Fruit fly (Drosophila melanogaster) whole organism, prepupa: Measurements from ENCODE around the gene CG7024.
A peak's percentile ranks its signal among the peaks of the same experiment; 100 is the strongest.

Experiments
- Blimp-1 ChIP-seq: fragments of 200-800 bp; sonication (Bioruptor generic); optimal IDR thresholded peaks from 3 replicates; lab custom pipeline; 2017; ENCODE audit warnings: missing biosample characterization, missing genetic modification characterization, mild to moderate bottlenecking, moderate library complexity, missing genetic modification reagents
- CG10669 ChIP-seq: fragments of 200-800 bp; sonication (Bioruptor generic); optimal IDR thresholded peaks from 3 replicates; lab custom pipeline; 2018; ENCODE audit warnings: missing biosample characterization, mild to moderate bottlenecking, missing genetic modification characterization, moderate library complexity
- CG11294 ChIP-seq: fragments of 200-800 bp; sonication (Bioruptor generic); IDR thresholded peaks from 2 replicates; pipeline ENCODE4 v1.3.6; 2022; ENCODE audit warnings: missing biosample characterization, missing genetic modification characterization
- CG11762 ChIP-seq: fragments of 200-800 bp; sonication (Bioruptor generic); optimal IDR thresholded peaks from 3 replicates; lab custom pipeline; 2016; ENCODE audit warnings: missing biosample characterization, missing genetic modification characterization; ENCODE audit not compliant: insufficient read depth
- CG11902 ChIP-seq: fragments of 200-800 bp; sonication (Bioruptor generic); optimal IDR thresholded peaks from 3 replicates; lab custom pipeline; 2016; ENCODE audit warnings: missing biosample characterization, missing genetic modification characterization
- CG15336 ChIP-seq: fragments of 200-800 bp; sonication (Bioruptor generic); IDR thresholded peaks from 2 replicates; pipeline ENCODE4 v1.3.6; 2022; ENCODE audit warnings: missing biosample characterization, missing genetic modification characterization
- CG16779 ChIP-seq: fragments of 200-800 bp; sonication (Bioruptor generic); optimal IDR thresholded peaks from 3 replicates; lab custom pipeline; 2017; ENCODE audit warnings: missing biosample characterization, mild to moderate bottlenecking, missing genetic modification characterization
- CG31627 ChIP-seq: fragments of 200-800 bp; sonication (Bioruptor generic); optimal IDR thresholded peaks from 3 replicates; lab custom pipeline; 2016; ENCODE audit warnings: missing biosample characterization, missing genetic modification characterization
- CG32006 ChIP-seq: fragments of 200-800 bp; sonication (Bioruptor generic); optimal IDR thresholded peaks from 3 replicates; lab custom pipeline; 2017; ENCODE audit warnings: missing biosample characterization, mild to moderate bottlenecking, missing genetic modification characterization
- CG34406 ChIP-seq: fragments of 200-800 bp; sonication (Bioruptor generic); optimal IDR thresholded peaks from 3 replicates; lab custom pipeline; 2016; ENCODE audit warnings: missing biosample characterization, missing genetic modification characterization
- CG3919 ChIP-seq: fragments of 200-800 bp; sonication (Bioruptor generic); optimal IDR thresholded peaks from 3 replicates; lab custom pipeline; 2016; ENCODE audit warnings: missing biosample characterization, missing genetic modification characterization
- CG6163 ChIP-seq: fragments of 200-800 bp; sonication (Bioruptor generic); IDR thresholded peaks from 3 replicates; pipeline ENCODE4 v1.3.6; 2022; ENCODE audit warnings: missing biosample characterization, missing genetic modification characterization
- CG6276 ChIP-seq: fragments of 200-800 bp; sonication (Bioruptor generic); optimal IDR thresholded peaks from 2 replicates; lab custom pipeline; 2017; ENCODE audit warnings: missing biosample characterization, mild to moderate bottlenecking, missing genetic modification characterization
- CG6792 ChIP-seq: fragments of 200-800 bp; sonication (Bioruptor generic); optimal IDR thresholded peaks from 3 replicates; lab custom pipeline; 2016; ENCODE audit warnings: missing biosample characterization, missing genetic modification characterization
- CG6808 ChIP-seq: fragments of 200-800 bp; sonication (Bioruptor generic); optimal IDR thresholded peaks from 3 replicates; lab custom pipeline; 2017; ENCODE audit warnings: missing biosample characterization, missing genetic modification characterization, mild to moderate bottlenecking, moderate library complexity, missing genetic modification reagents
- CG6854 ChIP-seq: fragments of 200-800 bp; sonication (Bioruptor generic); optimal IDR thresholded peaks from 2 replicates; lab custom pipeline; 2017; ENCODE audit warnings: missing biosample characterization, mild to moderate bottlenecking, missing genetic modification characterization
- CG7368 ChIP-seq: fragments of 200-800 bp; sonication (Bioruptor generic); optimal IDR thresholded peaks from 3 replicates; lab custom pipeline; 2016; ENCODE audit warnings: missing biosample characterization, missing genetic modification characterization
- CG8119 ChIP-seq: fragments of 200-800 bp; sonication (Bioruptor generic); IDR thresholded peaks from 3 replicates; pipeline ENCODE4 v1.3.6; 2022; ENCODE audit warnings: missing biosample characterization, missing genetic modification characterization
- CG8319 ChIP-seq: fragments of 200-800 bp; sonication (Bioruptor generic); optimal IDR thresholded peaks from 3 replicates; lab custom pipeline; 2016; ENCODE audit warnings: missing biosample characterization, missing genetic modification characterization
- CG8632 ChIP-seq: fragments of 200-800 bp; sonication (Bioruptor generic); optimal IDR thresholded peaks from 3 replicates; lab custom pipeline; 2016; ENCODE audit warnings: missing biosample characterization, missing genetic modification characterization
- CG9139 ChIP-seq: fragments of 200-800 bp; sonication (Bioruptor generic); optimal IDR thresholded peaks from 3 replicates; lab custom pipeline; 2017; ENCODE audit warnings: missing biosample characterization, mild to moderate bottlenecking, missing genetic modification characterization
- Eip78C ChIP-seq: fragments of 200-800 bp; sonication (Bioruptor generic); peaks from one replicate; lab custom pipeline; 2016; ENCODE audit warnings: missing biosample characterization, missing genetic modification characterization
- Eip93F ChIP-seq: fragments of 200-800 bp; sonication (Bioruptor generic); optimal IDR thresholded peaks from 2 replicates; lab custom pipeline; 2016; ENCODE audit warnings: missing biosample characterization, mild to moderate bottlenecking, missing genetic modification characterization
- Ets21C ChIP-seq: fragments of 200-800 bp; sonication (Bioruptor generic); optimal IDR thresholded peaks from 3 replicates; lab custom pipeline; 2016; ENCODE audit warnings: missing biosample characterization, missing genetic modification characterization
- Ets96B ChIP-seq: fragments of 200-800 bp; optimal IDR thresholded peaks from 2 replicates; lab custom pipeline; 2019; ENCODE audit warnings: missing biosample characterization, mild to moderate bottlenecking, missing genetic modification characterization, moderate library complexity
- Gug ChIP-seq: fragments of 200-800 bp; sonication (Bioruptor generic); IDR thresholded peaks from 2 replicates; pipeline ENCODE4 v1.3.6; 2022; ENCODE audit warnings: missing biosample characterization, missing genetic modification characterization
- Hr38 ChIP-seq: sonication (Bioruptor generic); optimal IDR thresholded peaks from 2 replicates; lab custom pipeline; 2016; ENCODE audit warnings: missing biosample characterization, missing genetic modification characterization
- Hr39 ChIP-seq: fragments of 200-800 bp; sonication (Bioruptor generic); optimal IDR thresholded peaks from 2 replicates; lab custom pipeline; 2016; ENCODE audit warnings: missing biosample characterization, missing genetic modification characterization
- Hr4 ChIP-seq: fragments of 200-800 bp; sonication (Bioruptor generic); optimal IDR thresholded peaks from 3 replicates; lab custom pipeline; 2016; ENCODE audit warnings: missing biosample characterization, missing genetic modification characterization
- Lpt ChIP-seq: fragments of 200-800 bp; sonication (Bioruptor generic); optimal IDR thresholded peaks from 3 replicates; lab custom pipeline; 2016; ENCODE audit warnings: missing biosample characterization, missing genetic modification characterization
- Met ChIP-seq: fragments of 200-800 bp; sonication (Bioruptor generic); optimal IDR thresholded peaks from 3 replicates; lab custom pipeline; 2016; ENCODE audit warnings: missing biosample characterization, missing genetic modification characterization
- OdsH ChIP-seq: fragments of 200-800 bp; sonication (Bioruptor generic); optimal IDR thresholded peaks from 3 replicates; lab custom pipeline; 2016; ENCODE audit warnings: missing biosample characterization, missing genetic modification characterization
- Smox ChIP-seq: fragments of 200-800 bp; sonication (Bioruptor generic); optimal IDR thresholded peaks from 3 replicates; lab custom pipeline; 2016; ENCODE audit warnings: missing biosample characterization, missing genetic modification characterization
- Sox102F ChIP-seq: fragments of 200-800 bp; sonication (Bioruptor generic); optimal IDR thresholded peaks from 2 replicates; lab custom pipeline; 2016; ENCODE audit warnings: missing biosample characterization, mild to moderate bottlenecking, missing genetic modification characterization
- Sox14 ChIP-seq: fragments of 200-800 bp; sonication (Bioruptor generic); optimal IDR thresholded peaks from 3 replicates; lab custom pipeline; 2016; ENCODE audit warnings: missing biosample characterization, missing genetic modification characterization
- Sox15 ChIP-seq: fragments of 200-800 bp; sonication (Bioruptor generic); optimal IDR thresholded peaks from 3 replicates; lab custom pipeline; 2016; ENCODE audit warnings: missing biosample characterization, missing genetic modification characterization
- acj6 ChIP-seq: fragments of 200-800 bp; sonication (Bioruptor generic); optimal IDR thresholded peaks from 3 replicates; lab custom pipeline; 2016; ENCODE audit warnings: missing biosample characterization, missing genetic modification characterization
- eg ChIP-seq: fragments of 200-800 bp; sonication (Bioruptor generic); IDR thresholded peaks from 3 replicates; pipeline ENCODE4 v1.3.6; 2022; ENCODE audit warnings: missing biosample characterization, missing genetic modification characterization
- esn ChIP-seq: fragments of 200-800 bp; sonication (Bioruptor generic); optimal IDR thresholded peaks from 2 replicates; lab custom pipeline; 2016; ENCODE audit warnings: missing biosample characterization, mild to moderate bottlenecking, missing genetic modification characterization, moderate library complexity
- fd59A ChIP-seq: fragments of 200-800 bp; sonication (Bioruptor generic); optimal IDR thresholded peaks from 2 replicates; lab custom pipeline; 2017; ENCODE audit warnings: missing biosample characterization, mild to moderate bottlenecking, missing genetic modification characterization, missing genetic modification reagents
- fd85E ChIP-seq: fragments of 200-800 bp; sonication (Bioruptor generic); optimal IDR thresholded peaks from 3 replicates; lab custom pipeline; 2016; ENCODE audit warnings: missing biosample characterization, missing genetic modification characterization
- lz ChIP-seq: fragments of 200-800 bp; sonication (Bioruptor generic); optimal IDR thresholded peaks from 3 replicates; lab custom pipeline; 2016; ENCODE audit warnings: missing biosample characterization, missing genetic modification characterization
- net ChIP-seq: fragments of 200-800 bp; sonication (Bioruptor generic); optimal IDR thresholded peaks from 3 replicates; lab custom pipeline; 2016; ENCODE audit warnings: missing biosample characterization, missing genetic modification characterization
- pdm3 ChIP-seq: fragments of 200-800 bp; sonication (Bioruptor generic); optimal IDR thresholded peaks from 3 replicates; lab custom pipeline; 2016; ENCODE audit warnings: missing biosample characterization, missing genetic modification characterization
- spab ChIP-seq: fragments of 200-800 bp; sonication (Bioruptor generic); optimal IDR thresholded peaks from 2 replicates; lab custom pipeline; 2017; ENCODE audit warnings: missing biosample characterization, mild to moderate bottlenecking, missing genetic modification characterization, missing genetic modification reagents
- ss ChIP-seq, 2 experiments: fragments of 200-800 bp; sonication (Bioruptor generic); optimal IDR thresholded peaks; 2 replicates in 1 of 2; 3 replicates in 1 of 2; lab custom pipeline; 2017 to 2018; ENCODE audit warnings: mild to moderate bottlenecking in 2 of 2, missing biosample characterization in 2 of 2, missing genetic modification characterization in 2 of 2, moderate library complexity in 1 of 2
- svp ChIP-seq: fragments of 200-800 bp; sonication (Bioruptor generic); peaks from one replicate; lab custom pipeline; 2016; ENCODE audit warnings: missing biosample characterization, missing genetic modification characterization
- topi ChIP-seq: fragments of 200-800 bp; sonication (Bioruptor generic); optimal IDR thresholded peaks from 3 replicates; lab custom pipeline; 2016; ENCODE audit warnings: missing biosample characterization, missing genetic modification characterization
- vri ChIP-seq: fragments of 200-800 bp; sonication (Bioruptor generic); optimal IDR thresholded peaks from 3 replicates; lab custom pipeline; 2016; ENCODE audit warnings: missing biosample characterization, mild to moderate bottlenecking, missing genetic modification characterization

The CG7024 gene

DNA sequence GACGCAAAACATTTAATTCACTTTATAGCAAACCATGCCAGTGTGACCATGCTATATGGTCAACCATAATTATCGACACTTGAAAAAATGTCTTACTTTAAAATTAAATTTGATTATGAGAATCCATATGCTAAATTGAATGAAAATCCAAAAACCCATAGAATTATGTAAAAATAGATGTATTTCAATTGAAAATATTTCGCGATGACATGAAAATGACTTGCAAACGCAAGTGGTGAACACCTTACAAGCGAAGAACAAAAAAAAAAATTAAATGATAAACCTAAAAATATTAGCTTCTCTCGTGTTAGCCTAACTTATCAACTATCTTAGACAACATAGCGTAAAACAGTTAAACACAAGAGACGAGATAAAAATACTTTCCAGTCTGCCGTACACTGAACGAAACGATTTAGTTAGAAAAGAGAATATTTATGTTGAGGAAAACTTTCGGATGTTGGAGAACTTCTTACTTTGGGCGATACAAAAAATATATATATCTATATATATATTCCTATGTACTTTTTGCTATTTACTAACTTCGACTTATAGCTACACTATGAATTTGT is 25.2 kb upstream of the CG7024 start (continued):
- TF ChIP-seq Gug (peak; percentile 67), Met (GFP tag; lab: Kevin White, UChicago) (peak; percentile 62), Sox15 (GFP tag; lab: Kevin White, UChicago) (peak; percentile 38), CG15336 (peak; percentile 78), CG6792 (GFP tag; lab: Kevin White, UChicago) (peak; percentile 53), CG16779 (no peak), CG34406 (GFP tag; lab: Kevin White, UChicago) (peak; percentile 46), svp (peak; percentile 81), Eip78C (peak; percentile 90), CG11294 (no peak), OdsH (GFP tag; lab: Kevin White, UChicago) (peak; percentile 62), CG32006 (GFP tag; lab: Kevin White, UChicago) (peak; percentile 67), CG7368 (GFP tag; lab: Kevin White, UChicago) (no peak), CG6163 (GFP tag; lab: Robert Waterston, UW) (peak; percentile 64; the same call in 2 of the 3 replicates), fd59A (no peak), net (peak; percentile 51), lz (GFP tag; lab: Kevin White, UChicago) (peak; percentile 69), CG8632 (GFP tag; lab: Kevin White, UChicago) (peak; percentile 43), Lpt (peak; percentile 54), eg (GFP tag; lab: Robert Waterston, UW) (peak; percentile 71), Eip93F (no peak), Sox102F (GFP tag; lab: Kevin White, UChicago) (peak; percentile 57), CG6276 (GFP tag; lab: Kevin White, UChicago) (peak; percentile 55), CG8119 (GFP tag; lab: Robert Waterston, UW) (peak; percentile 64), topi (GFP tag; lab: Kevin White, UChicago) (peak; percentile 64), acj6 (GFP tag; lab: Kevin White, UChicago) (peak; percentile 61), CG10669 (GFP tag; lab: Kevin White, UChicago) (peak; percentile 51), CG11762 (GFP tag; lab: Kevin White, UChicago) (peak; percentile 41), Ets96B (peak; percentile 38), pdm3 (peak; percentile 69), Sox14 (GFP tag; lab: Kevin White, UChicago) (peak; percentile 53), Hr39 (GFP tag; lab: Kevin White, UChicago) (peak; percentile 67), vri (GFP tag; lab: Kevin White, UChicago) (peak; percentile 29), spab (GFP tag; lab: Kevin White, UChicago) (no peak), CG3919 (GFP tag; lab: Kevin White, UChicago) (peak; percentile 61), CG6854 (GFP tag; lab: Kevin White, UChicago) (no peak)

DNA sequence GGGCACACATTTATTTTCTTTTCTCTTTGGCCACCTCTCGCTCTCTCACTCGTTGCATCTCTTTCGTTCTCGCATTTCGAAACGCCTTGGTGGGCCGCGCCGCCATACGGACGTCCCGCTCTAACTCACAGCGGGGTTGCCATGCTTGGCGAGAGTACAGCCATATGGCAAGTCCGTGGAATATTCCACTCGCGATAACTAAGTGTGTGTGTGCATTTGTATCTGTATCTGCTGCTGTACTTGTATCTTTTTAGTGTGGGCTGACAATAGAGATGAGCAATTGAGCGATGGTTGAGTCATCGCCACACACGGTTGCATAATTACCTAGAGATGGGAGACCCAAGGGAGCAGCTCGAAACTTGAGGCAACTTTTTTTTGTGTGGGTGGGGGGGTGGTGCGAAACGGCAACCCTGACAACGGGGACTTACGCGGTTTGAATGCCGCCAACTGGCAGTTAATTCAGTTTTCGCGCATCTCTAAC is 20.6 kb upstream of the CG7024 start:
- TF ChIP-seq CG11902 (peak; percentile 83), CG31627 (GFP tag; lab: Kevin White, UChicago) (peak; percentile 89), Sox15 (GFP tag; lab: Kevin White, UChicago) (peak; percentile 78), CG6792 (GFP tag; lab: Kevin White, UChicago) (peak; percentile 80), CG6808 (peak; percentile 53), ss (GFP tag; optimal IDR thresholded peaks at IDR 0.05; lab: Kevin White, UChicago) (peak; percentile 67 to 71), acj6 (GFP tag; lab: Kevin White, UChicago) (peak; percentile 79), CG8632 (GFP tag; lab: Kevin White, UChicago) (peak; percentile 77), CG9139 (peak; percentile 32), CG16779 (peak; percentile 66), Lpt (peak; percentile 63), CG11294 (peak; percentile 81), fd85E (GFP tag; lab: Kevin White, UChicago) (peak; percentile 59), CG3919 (GFP tag; lab: Kevin White, UChicago) (peak; percentile 82), topi (GFP tag; lab: Kevin White, UChicago) (peak; percentile 89), CG34406 (GFP tag; lab: Kevin White, UChicago) (peak; percentile 79), Smox (peak; percentile 87), Hr4 (peak; percentile 74), svp (peak; percentile 95), CG6854 (GFP tag; lab: Kevin White, UChicago) (peak; percentile 67), CG6276 (GFP tag; lab: Kevin White, UChicago) (peak; percentile 72), esn (GFP tag; lab: Kevin White, UChicago) (peak; percentile 84), Hr38 (GFP tag; lab: Kevin White, UChicago) (peak; percentile 38), Blimp-1 (GFP tag; lab: Kevin White, UChicago) (peak; percentile 54), CG8319 (GFP tag; lab: Kevin White, UChicago) (peak; percentile 73), vri (GFP tag; lab: Kevin White, UChicago) (peak; percentile 99), Ets21C (GFP tag; lab: Kevin White, UChicago) (peak; percentile 82)
